Fruit fly (Drosophila melanogaster) whole organism, pupa: ENCODE results near the gene qtc.

ENCODE experiments used
- CG10348 ChIP-seq: fragments of 200-800 bp; sonication (Bioruptor generic); IDR thresholded peaks from 2 replicates; pipeline ENCODE4 v1.3.6; 2022; ENCODE audit warnings: missing biosample characterization, missing genetic modification characterization
- CG14655 ChIP-seq: fragments of 200-800 bp; sonication (Bioruptor generic); optimal IDR thresholded peaks from 3 replicates; lab custom pipeline; 2017; ENCODE audit warnings: mild to moderate bottlenecking, missing biosample characterization, missing genetic modification reagents, missing genetic modification characterization
- CG15710 ChIP-seq: fragments of 200-800 bp; sonication (Bioruptor generic); optimal IDR thresholded peaks from 2 replicates; lab custom pipeline; 2018; ENCODE audit warnings: missing biosample characterization, mild to moderate bottlenecking, missing genetic modification characterization, moderate library complexity
- CG17806 ChIP-seq: fragments of 200-800 bp; sonication (Bioruptor generic); optimal IDR thresholded peaks from 2 replicates; lab custom pipeline; 2018; ENCODE audit warnings: missing biosample characterization, mild to moderate bottlenecking, missing genetic modification characterization, moderate library complexity
- CG32121 ChIP-seq: fragments of 200-800 bp; sonication (Bioruptor generic); IDR thresholded peaks from 2 replicates; pipeline ENCODE4 v1.3.6; 2022; ENCODE audit warnings: missing biosample characterization, missing genetic modification characterization
- CG8159 ChIP-seq: fragments of 200-800 bp; sonication (Bioruptor generic); optimal IDR thresholded peaks from 3 replicates; lab custom pipeline; 2018; ENCODE audit warnings: missing biosample characterization, mild to moderate bottlenecking, missing genetic modification characterization, moderate library complexity
- CG8301 ChIP-seq: fragments of 200-800 bp; sonication (Bioruptor generic); optimal IDR thresholded peaks from 2 replicates; lab custom pipeline; 2018; ENCODE audit warnings: missing biosample characterization, mild to moderate bottlenecking, missing genetic modification characterization
- CG9948 ChIP-seq: fragments of 200-800 bp; sonication (Bioruptor generic); optimal IDR thresholded peaks from 2 replicates; lab custom pipeline; 2018; ENCODE audit warnings: missing biosample characterization, mild to moderate bottlenecking, missing genetic modification characterization, moderate library complexity
- D1 ChIP-seq: fragments of 200-800 bp; sonication (Bioruptor generic); optimal IDR thresholded peaks from 2 replicates; lab custom pipeline; 2018; ENCODE audit warnings: missing biosample characterization, mild to moderate bottlenecking, missing genetic modification characterization, moderate library complexity
- EcR ChIP-seq: fragments of 200-800 bp; sonication (Bioruptor generic); optimal IDR thresholded peaks from 3 replicates; lab custom pipeline; 2019; ENCODE audit warnings: missing biosample characterization, missing genetic modification characterization, mild to moderate bottlenecking, moderate library complexity, missing genetic modification reagents
- Ets98B ChIP-seq: fragments of 200-800 bp; sonication (Bioruptor generic); IDR thresholded peaks from 2 replicates; pipeline ENCODE4 v1.3.6; 2022; ENCODE audit warnings: missing biosample characterization, missing genetic modification characterization
- Pif1A ChIP-seq: fragments of 200-800 bp; sonication (Bioruptor generic); optimal IDR thresholded peaks from 3 replicates; lab custom pipeline; 2016; ENCODE audit warnings: missing biosample characterization, missing genetic modification characterization
- gl ChIP-seq: fragments of 200-800 bp; sonication (Bioruptor generic); optimal IDR thresholded peaks from 2 replicates; lab custom pipeline; 2018; ENCODE audit warnings: missing biosample characterization, mild to moderate bottlenecking, missing genetic modification characterization

dm6 chr2L:5031886-5032285 is 28.7 kb upstream of the qtc start:
- TF ChIP-seq Pif1A (GFP tag; lab: Kevin White, UChicago), result no peak
- TF ChIP-seq CG8301 (tag; lab: Kevin White, UChicago), result no peak
- no peak for TF ChIP-seq CG17806 (tag; lab: Kevin White, UChicago)
- no peak for TF ChIP-seq EcR (GFP tag; lab: Kevin White, UChicago)
- no peak for TF ChIP-seq CG15710 (tag; lab: Kevin White, UChicago)
- no peak for TF ChIP-seq CG10348
- no peak for TF ChIP-seq gl (tag; lab: Kevin White, UChicago)
- TF ChIP-seq CG14655 (GFP tag; lab: Kevin White, UChicago), result no peak
- no peak for TF ChIP-seq CG32121 (GFP tag; lab: Robert Waterston, UW)
- no peak for TF ChIP-seq D1 (tag; lab: Kevin White, UChicago)
- no peak for TF ChIP-seq CG9948 (tag; lab: Kevin White, UChicago)
- no peak for TF ChIP-seq CG8159 (tag; lab: Kevin White, UChicago)
- no peak for TF ChIP-seq Ets98B (GFP tag; lab: Robert Waterston, UW)
